Worm (Caenorhabditis elegans) whole organism, L3 larva: ENCODE results near the gene clp-1.
"Not testable (repeated sequence)": the region's sequence is repeated elsewhere in the genome, so short reads cannot be mapped to it uniquely, and the experiment has no call there.

ENCODE experiments used
- R02D3.7 ChIP-seq: fragments of 150-350 bp; optimal IDR thresholded peaks from 2 replicates; lab custom pipeline; 2014; ENCODE audit warnings: missing biosample characterization, missing genetic modification characterization
- ceh-28 ChIP-seq: fragments of 150-350 bp; optimal IDR thresholded peaks from 2 replicates; lab custom pipeline; 2014; ENCODE audit warnings: missing biosample characterization, missing genetic modification reagents, missing genetic modification characterization
- ceh-9 ChIP-seq: sonication (generic microtip); optimal IDR thresholded peaks from 2 replicates; lab custom pipeline; 2018; ENCODE audit warnings: missing biosample characterization, missing genetic modification characterization
- elt-3 ChIP-seq, 3 experiments: fragments of 150-350 bp in 1 of 3; sonication (generic microtip) in 2 of 3; optimal IDR thresholded peaks; 2 replicates in 2 of 3; 4 replicates in 1 of 3; lab custom pipeline; 2014 to 2017; ENCODE audit warnings: missing biosample characterization in 3 of 3, missing genetic modification characterization in 3 of 3
- fos-1 ChIP-seq: fragments of 150-350 bp; optimal IDR thresholded peaks from 2 replicates; lab custom pipeline; 2014; ENCODE audit warnings: missing biosample characterization, missing genetic modification characterization
- jun-1 ChIP-seq: fragments of 150-350 bp; optimal IDR thresholded peaks from 2 replicates; lab custom pipeline; 2014; ENCODE audit warnings: missing biosample characterization, missing genetic modification reagents, missing genetic modification characterization
- nhr-237 ChIP-seq: fragments of 150-350 bp; optimal IDR thresholded peaks from 2 replicates; lab custom pipeline; 2014; ENCODE audit warnings: missing biosample characterization, missing genetic modification characterization
- nhr-28 ChIP-seq: fragments of 150-350 bp; optimal IDR thresholded peaks from 2 replicates; lab custom pipeline; 2014; ENCODE audit warnings: missing biosample characterization, missing genetic modification characterization
- pha-4 ChIP-seq: fragments of 150-350 bp; optimal IDR thresholded peaks from 2 replicates; lab custom pipeline; 2014; ENCODE audit warnings: missing biosample characterization, missing genetic modification reagents, missing genetic modification characterization
- snpc-4 ChIP-seq: fragments of 150-350 bp; optimal IDR thresholded peaks from 2 replicates; lab custom pipeline; 2014; ENCODE audit warnings: missing biosample characterization, missing genetic modification characterization
- unc-39 ChIP-seq: sonication (generic microtip); optimal IDR thresholded peaks from 4 replicates; lab custom pipeline; 2017; ENCODE audit warnings: missing biosample characterization, missing genetic modification characterization
- zag-1 ChIP-seq: fragments of 150-350 bp; optimal IDR thresholded peaks from 2 replicates; lab custom pipeline; 2014; ENCODE audit warnings: missing biosample characterization, missing genetic modification characterization

DNA sequence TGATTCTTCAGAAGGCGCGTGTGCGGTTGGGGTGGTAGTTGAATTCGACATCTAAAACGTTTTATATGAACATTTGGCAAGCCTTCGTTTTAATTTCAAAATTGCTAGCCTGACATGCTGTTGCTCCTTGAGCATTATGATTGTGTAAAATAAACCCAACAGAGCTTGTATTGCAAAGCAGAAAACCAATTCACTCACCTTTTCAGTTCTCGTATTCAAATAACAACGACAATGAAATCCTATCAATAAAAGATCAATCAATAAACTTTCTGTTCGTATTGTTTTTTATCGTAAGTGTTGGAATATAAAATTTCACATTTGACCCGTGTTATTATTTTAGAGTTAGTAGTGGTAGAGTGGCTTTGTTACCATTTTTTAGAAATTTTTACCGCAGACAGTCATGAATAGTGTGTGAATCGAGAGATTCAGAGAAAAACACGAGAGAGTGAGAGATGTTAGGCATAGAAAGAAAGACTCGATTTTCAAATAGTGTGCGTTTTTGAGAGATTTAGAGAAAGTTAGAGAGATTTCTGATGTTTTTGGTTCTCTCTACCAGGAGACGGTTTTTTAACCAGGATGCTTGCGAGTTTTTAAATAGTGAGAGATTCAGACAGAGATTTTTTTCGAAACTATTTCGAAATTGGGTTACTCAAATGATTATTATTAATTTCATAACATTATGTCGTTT is 20.7 kb upstream of the clp-1 start, which contains the start of gene F54H12.10:
- TF ChIP-seq snpc-4 (tag; lab: Kevin White, UChicago); pha-4; fos-1 (tag; lab: Kevin White, UChicago); zag-1 (tag; lab: Kevin White, UChicago); R02D3.7 (tag; lab: Kevin White, UChicago); ceh-9; nhr-237 (tag; lab: Kevin White, UChicago); ceh-28; elt-3 (tag; optimal IDR thresholded peaks at IDR 0.05; lab: Kevin White, UChicago); nhr-28 (tag; lab: Kevin White, UChicago); unc-39 (tag; lab: Kevin White, UChicago); jun-1: not testable (repeated sequence)
